Worm (Caenorhabditis elegans) whole organism, L3 larva: ENCODE measurements around the gene srd-46.

Source experiments
- ZK546.5 ChIP-seq: sonication (generic microtip); optimal IDR thresholded peaks from 2 replicates; lab custom pipeline; 2017; ENCODE audit warnings: missing biosample characterization, missing genetic modification characterization
- ceh-16 ChIP-seq: sonication (generic microtip); optimal IDR thresholded peaks from 2 replicates; lab custom pipeline; 2017; ENCODE audit warnings: missing biosample characterization, missing genetic modification characterization
- ceh-28 ChIP-seq: fragments of 150-350 bp; optimal IDR thresholded peaks from 2 replicates; lab custom pipeline; 2014; ENCODE audit warnings: missing biosample characterization, missing genetic modification reagents, missing genetic modification characterization
- daf-12 ChIP-seq: fragments of 150-350 bp; optimal IDR thresholded peaks from 2 replicates; lab custom pipeline; 2014; ENCODE audit warnings: missing biosample characterization, missing genetic modification reagents, missing genetic modification characterization
- egl-27 ChIP-seq: sonication (generic microtip); optimal IDR thresholded peaks from 4 replicates; lab custom pipeline; 2017; ENCODE audit warnings: missing biosample characterization, missing genetic modification reagents, missing genetic modification characterization
- egl-5 ChIP-seq: fragments of 150-350 bp; optimal IDR thresholded peaks from 2 replicates; lab custom pipeline; 2017; ENCODE audit warnings: missing biosample characterization, missing genetic modification reagents, missing genetic modification characterization, inconsistent platforms
- elt-1 ChIP-seq: fragments of 150-350 bp; optimal IDR thresholded peaks from 2 replicates; lab custom pipeline; 2014; ENCODE audit warnings: missing biosample characterization, missing genetic modification characterization
- elt-2 ChIP-seq: sonication (generic microtip); optimal IDR thresholded peaks from 2 replicates; lab custom pipeline; 2016; ENCODE audit warnings: missing genetic modification reagents, mild to moderate bottlenecking, missing genetic modification characterization, missing compliant biosample characterization
- elt-3 ChIP-seq, 3 experiments: fragments of 150-350 bp in 1 of 3; sonication (generic microtip) in 2 of 3; optimal IDR thresholded peaks; 2 replicates in 2 of 3; 4 replicates in 1 of 3; lab custom pipeline; 2014 to 2017; ENCODE audit warnings: missing biosample characterization in 3 of 3, missing genetic modification characterization in 3 of 3
- eor-1 ChIP-seq, 2 experiments: fragments of 150-350 bp; optimal IDR thresholded peaks; 2 replicates each; lab custom pipeline; 2014 to 2018; ENCODE audit warnings: missing biosample characterization in 2 of 2, missing genetic modification characterization in 2 of 2
- fos-1 ChIP-seq: fragments of 150-350 bp; optimal IDR thresholded peaks from 2 replicates; lab custom pipeline; 2014; ENCODE audit warnings: missing biosample characterization, missing genetic modification characterization
- hmg-11 ChIP-seq: sonication (generic microtip); optimal IDR thresholded peaks from 2 replicates; lab custom pipeline; 2016; ENCODE audit warnings: missing genetic modification characterization, missing compliant biosample characterization
- jun-1 ChIP-seq: fragments of 150-350 bp; optimal IDR thresholded peaks from 2 replicates; lab custom pipeline; 2014; ENCODE audit warnings: missing biosample characterization, missing genetic modification reagents, missing genetic modification characterization
- lin-15B ChIP-seq: fragments of 150-350 bp; optimal IDR thresholded peaks from 2 replicates; lab custom pipeline; 2014; ENCODE audit warnings: missing biosample characterization, missing genetic modification characterization
- lin-39 ChIP-seq: fragments of 150-350 bp; optimal IDR thresholded peaks from 2 replicates; lab custom pipeline; 2018; ENCODE audit warnings: missing biosample characterization, missing genetic modification reagents, missing genetic modification characterization
- lsy-12 ChIP-seq: sonication (generic microtip); optimal IDR thresholded peaks from 2 replicates; lab custom pipeline; 2016; ENCODE audit warnings: mild to moderate bottlenecking, missing genetic modification characterization, missing compliant biosample characterization
- mdl-1 ChIP-seq: fragments of 150-350 bp; optimal IDR thresholded peaks from 2 replicates; lab custom pipeline; 2014; ENCODE audit warnings: missing biosample characterization, missing genetic modification characterization
- mml-1 ChIP-seq: fragments of 150-350 bp; sonication (generic microtip); optimal IDR thresholded peaks from 3 replicates; lab custom pipeline; 2014; ENCODE audit warnings: missing biosample characterization, missing genetic modification characterization
- nhr-12 ChIP-seq: fragments of 150-350 bp; optimal IDR thresholded peaks from 2 replicates; lab custom pipeline; 2014; ENCODE audit warnings: missing biosample characterization, missing genetic modification characterization
- nhr-25 ChIP-seq: sonication (generic microtip); optimal IDR thresholded peaks from 2 replicates; lab custom pipeline; 2017; ENCODE audit warnings: missing biosample characterization, missing genetic modification characterization
- nhr-28 ChIP-seq: fragments of 150-350 bp; optimal IDR thresholded peaks from 2 replicates; lab custom pipeline; 2014; ENCODE audit warnings: missing biosample characterization, missing genetic modification characterization
- nhr-43 ChIP-seq: sonication (generic microtip); optimal IDR thresholded peaks from 2 replicates; lab custom pipeline; 2016; ENCODE audit warnings: mild to moderate bottlenecking, missing genetic modification characterization, missing compliant biosample characterization; ENCODE audit not compliant: poor library complexity, severe bottlenecking
- nhr-67 ChIP-seq: fragments of 150-350 bp; optimal IDR thresholded peaks from 2 replicates; lab custom pipeline; 2014; ENCODE audit warnings: missing biosample characterization, missing genetic modification characterization
- nhr-77 ChIP-seq: fragments of 150-350 bp; optimal IDR thresholded peaks from 2 replicates; lab custom pipeline; 2014; ENCODE audit warnings: missing biosample characterization, missing genetic modification characterization
- pha-4 ChIP-seq: fragments of 150-350 bp; optimal IDR thresholded peaks from 2 replicates; lab custom pipeline; 2014; ENCODE audit warnings: missing biosample characterization, missing genetic modification reagents, missing genetic modification characterization
- pqm-1 ChIP-seq: fragments of 150-350 bp; optimal IDR thresholded peaks from 2 replicates; lab custom pipeline; 2017; ENCODE audit warnings: missing biosample characterization, missing genetic modification characterization, inconsistent platforms
- sea-2 ChIP-seq: fragments of 150-350 bp; sonication (generic microtip); optimal IDR thresholded peaks from 4 replicates; lab custom pipeline; 2014; ENCODE audit warnings: missing biosample characterization, missing genetic modification reagents, missing genetic modification characterization
- snpc-4 ChIP-seq: fragments of 150-350 bp; optimal IDR thresholded peaks from 2 replicates; lab custom pipeline; 2014; ENCODE audit warnings: missing biosample characterization, missing genetic modification characterization
- tbx-2 ChIP-seq: sonication (generic microtip); optimal IDR thresholded peaks from 2 replicates; lab custom pipeline; 2016; ENCODE audit warnings: mild to moderate bottlenecking, missing genetic modification characterization, missing compliant biosample characterization
- unc-39 ChIP-seq: sonication (generic microtip); optimal IDR thresholded peaks from 4 replicates; lab custom pipeline; 2017; ENCODE audit warnings: missing biosample characterization, missing genetic modification characterization
- unc-62 ChIP-seq: fragments of 150-350 bp; sonication (generic microtip); optimal IDR thresholded peaks from 4 replicates; lab custom pipeline; 2014; ENCODE audit warnings: missing biosample characterization, missing genetic modification reagents, missing genetic modification characterization
- zag-1 ChIP-seq: fragments of 150-350 bp; optimal IDR thresholded peaks from 2 replicates; lab custom pipeline; 2014; ENCODE audit warnings: missing biosample characterization, missing genetic modification characterization
- ztf-4 ChIP-seq: fragments of 150-350 bp; optimal IDR thresholded peaks from 2 replicates; lab custom pipeline; 2014; ENCODE audit warnings: missing biosample characterization, missing genetic modification characterization

srd-46 gene

ce11 chrX:12362951-12363486 lies 31.1 kb downstream of the srd-46 start (continued):
- no peak for TF ChIP-seq mml-1 (tag; lab: Kevin White, UChicago)
- TF ChIP-seq sea-2 (GFP tag; lab: Kevin White, UChicago) = peak; percentile 11
- peak; percentile 88 for TF ChIP-seq zag-1 (tag; lab: Kevin White, UChicago)
- TF ChIP-seq unc-39 (tag; lab: Kevin White, UChicago) = no peak
- peak; percentile 87 for TF ChIP-seq nhr-25 (tag; lab: Kevin White, UChicago)

ce11 chrX:12364804-12365203 lies 32.9 kb downstream of the srd-46 start, which contains the start of gene F19H6.5:
F19H6.5 (minus strand) TSS chrX:12364904.
- no peak for TF ChIP-seq eor-1 (tag; optimal IDR thresholded peaks at IDR 0.05; lab: Kevin White, UChicago)
- TF ChIP-seq, all 47 proteins: peak for 0

ce11 chrX:12365388-12365787 lies 33.5 kb downstream of the srd-46 start, which contains the start of gene F19H6.4:
F19H6.4 (plus strand) TSS chrX:12365688.
- TF ChIP-seq mml-1 (tag; lab: Kevin White, UChicago) (no peak), unc-39 (tag; lab: Kevin White, UChicago) (no peak), nhr-43 (tag; lab: Kevin White, UChicago) (no peak), lsy-12 (no peak), eor-1 (tag; optimal IDR thresholded peaks at IDR 0.05; lab: Kevin White, UChicago) (no peak), nhr-12 (no peak), snpc-4 (tag; lab: Kevin White, UChicago) (no peak), egl-5 (no peak), unc-62 (GFP tag; lab: Kevin White, UChicago) (no peak), nhr-28 (tag; lab: Kevin White, UChicago) (no peak), lin-15B (tag; lab: Kevin White, UChicago) (no peak)

- TF ChIP-seq lin-39 (tag; lab: Kevin White, UChicago) = peak; percentile 39
- no peak for TF ChIP-seq elt-3 (tag; optimal IDR thresholded peaks at IDR 0.05; lab: Kevin White, UChicago)
- no peak for TF ChIP-seq ztf-4 (tag; lab: Kevin White, UChicago)
- no peak for TF ChIP-seq daf-12 (tag; lab: Kevin White, UChicago)
- no peak for TF ChIP-seq fos-1
- TF ChIP-seq nhr-43 (tag; lab: Kevin White, UChicago) = peak; percentile 44
- TF ChIP-seq elt-2 (tag; lab: Kevin White, UChicago) = peak; percentile 35
- TF ChIP-seq egl-5 = no peak
- TF ChIP-seq hmg-11 (tag; lab: Kevin White, UChicago) = peak; percentile 87
- peak; percentile 14 for TF ChIP-seq pqm-1 (tag; lab: Kevin White, UChicago)
- TF ChIP-seq tbx-2 (tag; lab: Kevin White, UChicago) = peak; percentile 18
- TF ChIP-seq egl-27 (tag; lab: Kevin White, UChicago) = no peak
- no peak for TF ChIP-seq lin-15B (tag; lab: Kevin White, UChicago)
- no peak for TF ChIP-seq jun-1
- peak; percentile 33 for TF ChIP-seq ceh-28 (tag; lab: Kevin White, UChicago)
- no peak for TF ChIP-seq mdl-1 (tag; lab: Kevin White, UChicago)
- no peak for TF ChIP-seq ZK546.5 (tag; lab: Kevin White, UChicago)
- TF ChIP-seq pha-4 (tag; lab: Kevin White, UChicago) = no peak
Observed at ce11 chrX:12367498-12367897, 35.6 kb downstream of the srd-46 start.

ce11 chrX:12371321-12371720 lies 39.4 kb downstream of the srd-46 start, which contains the start of gene rif-1.2:
rif-1.2 (minus strand) TSS chrX:12371421.
- no peak for TF ChIP-seq lin-39 (tag; lab: Kevin White, UChicago)

ce11 chrX:12375783-12376182 lies 43.9 kb downstream of the srd-46 start:
- TF ChIP-seq ceh-28 (tag; lab: Kevin White, UChicago) (no peak), nhr-77 (tag; lab: Kevin White, UChicago) (no peak), eor-1 (tag; optimal IDR thresholded peaks at IDR 0.05; lab: Kevin White, UChicago) (no peak), unc-62 (GFP tag; lab: Kevin White, UChicago) (no peak), nhr-12 (no peak), ZK546.5 (tag; lab: Kevin White, UChicago) (no peak), egl-5 (no peak), ztf-4 (tag; lab: Kevin White, UChicago) (no peak), nhr-67 (tag; lab: Kevin White, UChicago) (no peak), elt-1 (tag; lab: Kevin White, UChicago) (no peak), tbx-2 (tag; lab: Kevin White, UChicago) (no peak), egl-27 (tag; lab: Kevin White, UChicago) (no peak), lin-15B (tag; lab: Kevin White, UChicago) (no peak), ceh-16 (no peak), zag-1 (tag; lab: Kevin White, UChicago) (no peak), pqm-1 (tag; lab: Kevin White, UChicago) (no peak), pha-4 (tag; lab: Kevin White, UChicago) (no peak), nhr-28 (tag; lab: Kevin White, UChicago) (no peak), lsy-12 (no peak)
